Worm (Caenorhabditis elegans) whole organism, L1 larva: ENCODE data around the gene F56D2.2.

Experiments
- C34B4.2 ChIP-seq: sonication (generic microtip); optimal IDR thresholded peaks from 2 replicates; lab custom pipeline; 2017; ENCODE audit warnings: mild to moderate bottlenecking, missing genetic modification characterization, missing compliant biosample characterization
- alr-1 ChIP-seq: fragments of 200-800 bp; sonication (Bioruptor generic); optimal IDR thresholded peaks from 2 replicates; lab custom pipeline; 2018; ENCODE audit warnings: borderline replicate concordance, mild to moderate bottlenecking, missing genetic modification characterization, missing compliant biosample characterization
- aly-2 ChIP-seq: fragments of 150-350 bp; optimal IDR thresholded peaks from 2 replicates; lab custom pipeline; 2014; ENCODE audit warnings: missing biosample characterization, missing genetic modification characterization
- ceh-63 ChIP-seq: fragments of 200-800 bp; sonication (Bioruptor generic); optimal IDR thresholded peaks from 2 replicates; lab custom pipeline; 2018; ENCODE audit warnings: mild to moderate bottlenecking, missing genetic modification characterization, missing compliant biosample characterization
- ceh-8 ChIP-seq: fragments of 200-800 bp; sonication (Bioruptor generic); optimal IDR thresholded peaks from 2 replicates; lab custom pipeline; 2018; ENCODE audit warnings: mild to moderate bottlenecking, missing genetic modification characterization, moderate library complexity, missing compliant biosample characterization
- ceh-88 ChIP-seq: fragments of 200-800 bp; sonication (Bioruptor generic); IDR thresholded peaks from 2 replicates; pipeline ENCODE4 v1.3.6; 2022; ENCODE audit warnings: missing genetic modification characterization, missing compliant biosample characterization
- ceh-90 ChIP-seq: sonication (generic microtip); optimal IDR thresholded peaks from 2 replicates; lab custom pipeline; 2016; ENCODE audit warnings: missing genetic modification characterization, missing compliant biosample characterization
- ces-1 ChIP-seq: fragments of 150-350 bp; optimal IDR thresholded peaks from 2 replicates; lab custom pipeline; 2014; ENCODE audit warnings: missing biosample characterization, missing genetic modification reagents, missing genetic modification characterization
- efl-1 ChIP-seq, 4 experiments: fragments of 150-350 bp; optimal IDR thresholded peaks in 3 of 4; peaks in 1 of 4; 1 replicate in 1 of 4; 2 replicates in 3 of 4; lab custom pipeline; 2014; ENCODE audit warnings: missing biosample characterization in 2 of 4, missing genetic modification characterization in 2 of 4, missing genetic modification reagents in 2 of 4
- efl-3 ChIP-seq: fragments of 200-800 bp; sonication (Bioruptor generic); optimal IDR thresholded peaks from 2 replicates; lab custom pipeline; 2018; ENCODE audit warnings: mild to moderate bottlenecking, missing genetic modification characterization, missing compliant biosample characterization
- elt-3 ChIP-seq, 6 experiments: fragments of 150-350 bp in 1 of 6; sonication (generic microtip); optimal IDR thresholded peaks; 2 replicates each; lab custom pipeline; 2017 to 2018; ENCODE audit warnings: missing biosample characterization in 6 of 6, missing genetic modification characterization in 6 of 6, inconsistent platforms in 1 of 6
- fkh-10 ChIP-seq: sonication (generic microtip); optimal IDR thresholded peaks from 2 replicates; lab custom pipeline; 2017; ENCODE audit warnings: missing biosample characterization, missing genetic modification reagents, missing genetic modification characterization
- fkh-4 ChIP-seq: sonication (generic microtip); optimal IDR thresholded peaks from 2 replicates; lab custom pipeline; 2016; ENCODE audit warnings: missing compliant biosample characterization, missing genetic modification characterization, borderline replicate concordance
- fos-1 ChIP-seq: fragments of 150-350 bp; optimal IDR thresholded peaks from 2 replicates; lab custom pipeline; 2014; ENCODE audit warnings: missing biosample characterization, missing genetic modification characterization
- grh-1 ChIP-seq: fragments of 200-800 bp; sonication (Bioruptor generic); IDR thresholded peaks from 2 replicates; pipeline ENCODE4 v1.3.6; 2022; ENCODE audit warnings: missing genetic modification reagents, missing genetic modification characterization, missing compliant biosample characterization
- irx-1 ChIP-seq: sonication (generic microtip); optimal IDR thresholded peaks from 2 replicates; lab custom pipeline; 2016; ENCODE audit warnings: missing genetic modification characterization, missing compliant biosample characterization
- isw-1 ChIP-seq: fragments of 200-800 bp; sonication (Bioruptor generic); IDR thresholded peaks from 2 replicates; pipeline ENCODE4 v1.3.6; 2022; ENCODE audit warnings: missing genetic modification characterization, missing compliant biosample characterization
- lin-14 ChIP-seq: fragments of 200-800 bp; sonication (Bioruptor generic); optimal IDR thresholded peaks from 2 replicates; lab custom pipeline; 2018; ENCODE audit warnings: mild to moderate bottlenecking, missing genetic modification characterization, moderate library complexity, missing compliant biosample characterization
- lsy-2 ChIP-seq, 2 experiments: fragments of 150-350 bp; optimal IDR thresholded peaks; 2 replicates each; lab custom pipeline; 2014; ENCODE audit warnings: missing biosample characterization in 2 of 2, missing genetic modification characterization in 2 of 2
- mab-9 ChIP-seq: fragments of 200-800 bp; sonication (Bioruptor generic); IDR thresholded peaks from 2 replicates; pipeline ENCODE4 v1.3.6; 2022; ENCODE audit warnings: missing genetic modification reagents, missing genetic modification characterization, missing compliant biosample characterization
- mdl-1 ChIP-seq, 2 experiments: fragments of 150-350 bp; optimal IDR thresholded peaks; 2 replicates each; lab custom pipeline; 2014 to 2017; ENCODE audit warnings: missing biosample characterization in 2 of 2, missing genetic modification characterization in 2 of 2, inconsistent platforms in 1 of 2
- mep-1 ChIP-seq: fragments of 150-350 bp; optimal IDR thresholded peaks from 2 replicates; lab custom pipeline; 2014; ENCODE audit warnings: missing biosample characterization, missing genetic modification characterization
- nhr-12 ChIP-seq: sonication (generic microtip); optimal IDR thresholded peaks from 2 replicates; lab custom pipeline; 2017; ENCODE audit warnings: missing biosample characterization, missing genetic modification characterization
- nhr-19 ChIP-seq: fragments of 200-800 bp; sonication (Bioruptor generic); conservative IDR thresholded peaks from 2 replicates; pipeline ENCODE4 v1.3.6; 2022; ENCODE audit warnings: missing genetic modification characterization, missing compliant biosample characterization
- nhr-237 ChIP-seq: fragments of 150-350 bp; optimal IDR thresholded peaks from 2 replicates; lab custom pipeline; 2014; ENCODE audit warnings: missing biosample characterization, missing genetic modification characterization
- nhr-28 ChIP-seq: fragments of 150-350 bp; optimal IDR thresholded peaks from 2 replicates; lab custom pipeline; 2014; ENCODE audit warnings: missing biosample characterization, missing genetic modification characterization
- nhr-71 ChIP-seq: sonication (generic microtip); optimal IDR thresholded peaks from 2 replicates; lab custom pipeline; 2016; ENCODE audit warnings: mild to moderate bottlenecking, missing genetic modification characterization, moderate library complexity, missing compliant biosample characterization
- nhr-84 ChIP-seq: sonication (generic microtip); optimal IDR thresholded peaks from 2 replicates; lab custom pipeline; 2017; ENCODE audit warnings: missing biosample characterization, missing genetic modification characterization
- nhr-85 ChIP-seq: sonication (generic microtip); peaks from one replicate; lab custom pipeline; 2016; ENCODE audit warnings: missing genetic modification characterization, inconsistent platforms, missing compliant biosample characterization
- rnt-1 ChIP-seq: sonication (generic microtip); optimal IDR thresholded peaks from 2 replicates; lab custom pipeline; 2016; ENCODE audit warnings: mild to moderate bottlenecking, missing genetic modification characterization, moderate library complexity, missing compliant biosample characterization
- snpc-4 ChIP-seq: fragments of 150-350 bp; optimal IDR thresholded peaks from 2 replicates; lab custom pipeline; 2014; ENCODE audit warnings: missing biosample characterization, missing genetic modification characterization
- snu-23 ChIP-seq: sonication (generic microtip); optimal IDR thresholded peaks from 2 replicates; lab custom pipeline; 2016; ENCODE audit warnings: missing genetic modification characterization, missing compliant biosample characterization
- unc-130 ChIP-seq: fragments of 150-350 bp; optimal IDR thresholded peaks from 2 replicates; lab custom pipeline; 2017; ENCODE audit warnings: missing biosample characterization, missing genetic modification characterization, inconsistent platforms
- unc-62 ChIP-seq: fragments of 150-350 bp; optimal IDR thresholded peaks from 2 replicates; lab custom pipeline; 2014; ENCODE audit warnings: missing biosample characterization, missing genetic modification reagents, missing genetic modification characterization
- unc-98 ChIP-seq: fragments of 200-800 bp; sonication (Bioruptor generic); IDR thresholded peaks from 2 replicates; pipeline ENCODE4 v1.3.6; 2022; ENCODE audit warnings: missing genetic modification characterization, missing compliant biosample characterization

The F56D2.2 gene

DNA sequence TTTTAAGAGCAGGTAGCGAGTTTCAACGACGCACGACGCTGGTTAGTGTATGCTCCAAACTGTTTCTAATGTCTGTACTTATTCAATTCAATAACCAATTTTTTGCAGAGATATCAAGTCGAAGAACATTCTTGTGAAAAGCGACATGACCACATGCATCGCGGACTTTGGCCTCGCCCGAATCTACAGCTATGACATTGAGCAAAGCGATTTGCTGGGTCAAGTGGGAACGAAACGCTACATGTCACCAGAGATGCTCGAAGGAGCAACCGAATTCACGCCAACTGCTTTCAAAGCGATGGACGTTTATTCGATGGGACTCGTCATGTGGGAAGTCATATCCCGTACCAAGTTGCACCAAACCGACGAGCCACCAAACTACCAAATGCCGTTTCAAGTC is 43.3 kb downstream of the F56D2.2 start:
- no peak for TF ChIP-seq irx-1
- no peak for TF ChIP-seq snpc-4
- TF ChIP-seq lsy-2 (tag; optimal IDR thresholded peaks at IDR 0.05; lab: Kevin White, UChicago): peak in 1 of 2 experiments; percentile 21
- TF ChIP-seq ces-1 (GFP tag; lab: Kevin White, UChicago): no peak
- no peak for TF ChIP-seq ceh-63 (GFP tag; lab: Kevin White, UChicago)
- no peak for TF ChIP-seq nhr-85 (tag; lab: Kevin White, UChicago)
- TF ChIP-seq C34B4.2 (tag; lab: Kevin White, UChicago): no peak
- TF ChIP-seq nhr-71 (tag; lab: Kevin White, UChicago): peak; percentile 42
- TF ChIP-seq rnt-1: peak; percentile 48
- TF ChIP-seq mab-9 (GFP tag; lab: Robert Waterston, UW): no peak
- TF ChIP-seq alr-1 (tag; lab: Kevin White, UChicago): no peak
- TF ChIP-seq unc-130 (tag; lab: Kevin White, UChicago): peak; percentile 63
- peak; percentile 40 for TF ChIP-seq lin-14 (GFP tag; lab: Kevin White, UChicago)
- peak; percentile 2 for TF ChIP-seq snu-23
- no peak for TF ChIP-seq efl-1 (optimal IDR thresholded peaks at IDR 0.05; lab: Kevin White, UChicago)
- TF ChIP-seq efl-1 (GFP tag; optimal IDR thresholded peaks at IDR 0.05 in 1 of 2; lab: Kevin White, UChicago): peak in 1 of 2 experiments; percentile 72
- TF ChIP-seq efl-3: no peak

DNA sequence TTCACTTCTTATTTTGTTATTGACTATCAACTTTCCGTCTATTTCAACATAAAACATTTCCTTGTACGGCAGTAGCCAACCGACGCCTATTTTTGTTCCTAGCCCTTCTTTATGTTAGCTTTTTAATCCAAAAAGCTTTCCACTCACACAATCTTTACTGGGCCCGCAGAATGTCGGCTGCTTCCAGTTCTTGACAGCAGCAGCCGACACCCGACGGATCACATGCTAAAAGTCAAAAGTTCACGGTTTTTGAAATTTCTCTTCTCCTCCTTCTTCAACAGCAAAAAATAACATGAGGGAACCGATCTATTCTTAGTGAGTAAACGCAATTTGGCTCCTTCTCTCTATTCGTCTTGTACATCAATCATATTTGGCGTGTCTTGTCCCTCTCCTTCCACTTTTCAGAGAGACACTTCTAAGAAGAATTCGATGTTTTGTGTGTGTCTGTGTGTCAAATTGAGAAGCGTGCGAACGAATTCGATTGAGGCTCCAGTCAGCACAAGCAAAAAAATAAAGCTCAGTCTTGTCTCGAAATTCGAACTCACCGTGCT is 45.4 kb downstream of the F56D2.2 start:
- TF ChIP-seq snpc-4: peak; percentile 87
- TF ChIP-seq lin-14 (GFP tag; lab: Kevin White, UChicago): peak; percentile 69
- TF ChIP-seq fkh-10 (GFP tag; lab: Kevin White, UChicago): peak; percentile 89
- peak; percentile 45 for TF ChIP-seq ces-1 (GFP tag; lab: Kevin White, UChicago)
- TF ChIP-seq isw-1 (GFP tag; lab: Robert Waterston, UW): no peak
- TF ChIP-seq nhr-28 (tag; lab: Kevin White, UChicago): no peak
- no peak for TF ChIP-seq unc-62 (GFP tag; lab: Kevin White, UChicago)
- no peak for TF ChIP-seq aly-2
- no peak for TF ChIP-seq unc-98 (GFP tag; lab: Robert Waterston, UW)

DNA sequence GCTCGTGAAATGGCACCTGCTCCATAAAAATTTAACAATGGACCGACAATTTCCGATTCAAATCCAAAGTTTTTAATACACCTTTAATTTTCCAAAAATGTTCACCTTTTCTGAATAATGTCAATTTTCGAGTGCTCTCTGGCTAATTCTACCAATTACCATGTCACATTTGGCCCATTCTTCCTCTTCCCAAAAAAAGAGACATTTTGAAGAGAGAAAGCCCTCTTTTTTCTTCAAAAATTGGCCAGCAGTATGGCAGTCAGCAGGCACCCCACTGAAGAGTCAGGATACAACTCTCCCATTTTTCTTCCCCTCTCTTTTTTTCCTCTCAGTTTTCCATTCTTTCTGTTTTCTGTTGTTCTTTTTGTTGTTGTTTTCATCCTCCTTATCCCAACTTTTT is 47.4 kb downstream of the F56D2.2 start:
- no peak for TF ChIP-seq elt-3 (tag; optimal IDR thresholded peaks at IDR 0.05; lab: Kevin White, UChicago)
- no peak for TF ChIP-seq nhr-84
- no peak for TF ChIP-seq fkh-4
- TF ChIP-seq ceh-8 (GFP tag; lab: Kevin White, UChicago): no peak
- TF ChIP-seq efl-3: no peak
- peak; percentile 48 for TF ChIP-seq lin-14 (GFP tag; lab: Kevin White, UChicago)
- TF ChIP-seq nhr-12 (tag; lab: Kevin White, UChicago): no peak
- TF ChIP-seq mdl-1 (tag; optimal IDR thresholded peaks at IDR 0.05; lab: Kevin White, UChicago): no peak
- no peak for TF ChIP-seq ceh-90 (tag; lab: Kevin White, UChicago)

DNA sequence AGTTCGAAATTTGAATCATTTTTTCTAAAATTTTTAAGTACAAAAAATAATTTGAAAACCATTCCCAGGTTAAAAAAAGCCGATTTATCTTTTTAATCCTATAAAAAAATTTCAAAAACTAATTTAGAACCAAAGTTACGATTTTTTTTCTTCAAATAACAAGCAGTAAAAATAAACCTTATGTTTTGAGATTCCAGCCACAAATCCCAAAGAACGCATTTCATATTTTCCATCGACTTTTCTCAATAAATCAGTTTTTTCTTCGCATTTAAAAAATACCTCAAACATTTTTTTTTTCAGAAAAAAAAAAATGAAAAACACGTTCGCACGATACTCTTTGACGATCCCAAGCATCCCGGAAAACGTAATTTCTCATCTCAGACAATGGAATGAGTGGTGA is 48.1 kb downstream of the F56D2.2 start, which contains the start of gene ckk-1:
Gene ckk-1, plus strand, starts transcription at position 301 of the 400 bp plus-strand sequence.
- no peak for TF ChIP-seq nhr-237
- no peak for TF ChIP-seq mep-1 (tag; lab: Kevin White, UChicago)
- TF ChIP-seq fos-1: no peak
- TF ChIP-seq, all 84 proteins: peak for 0

DNA sequence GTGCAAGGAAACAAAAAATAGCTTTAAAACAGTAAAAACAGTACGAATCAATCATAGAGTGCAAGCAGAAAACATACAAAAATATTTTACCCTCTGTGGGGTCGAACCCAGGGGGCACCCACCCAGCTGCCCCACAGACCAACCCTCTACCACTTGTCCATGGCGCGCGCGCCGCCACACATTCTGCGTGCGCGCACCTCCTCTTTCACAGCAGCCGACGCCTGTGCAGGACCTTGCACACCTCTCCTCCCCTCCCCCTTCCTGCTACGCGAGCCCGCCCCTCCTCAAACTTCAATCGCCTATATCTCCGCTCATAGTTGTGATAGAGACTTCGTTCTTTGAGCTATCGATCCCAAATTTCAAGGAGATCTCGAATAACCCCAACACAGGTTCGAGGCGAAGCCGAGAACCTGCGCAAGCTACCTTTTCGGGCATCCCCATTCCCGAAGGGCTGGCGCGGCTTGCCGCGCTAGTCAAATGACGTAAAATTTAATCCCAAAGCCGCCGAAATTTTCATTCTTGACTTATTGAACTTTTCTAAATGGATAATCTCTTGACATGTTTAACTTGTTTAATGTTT is 50.3 kb downstream of the F56D2.2 start:
- TF ChIP-seq unc-98 (GFP tag; lab: Robert Waterston, UW) (0 out of 2 replicates have a peak, but pooled peaks have one; percentile 31), nhr-71 (tag; lab: Kevin White, UChicago) (peak; percentile 24), rnt-1 (peak; percentile 51), mab-9 (GFP tag; lab: Robert Waterston, UW) (peak; percentile 72; the same call in 1 of the 2 replicates), isw-1 (GFP tag; lab: Robert Waterston, UW) (peak; percentile 30; the same call in 1 of the 2 replicates), ceh-88 (peak; percentile 52; the same call in 1 of the 2 replicates), lin-14 (GFP tag; lab: Kevin White, UChicago) (peak; percentile 23), grh-1 (GFP tag; lab: Robert Waterston, UW) (peak; percentile 81), nhr-19 (GFP tag; lab: Robert Waterston, UW) (peak; percentile 90), snpc-4 (peak; percentile 53)
